Fruit fly (Drosophila melanogaster) whole organism, embryonic: Measurements from ENCODE around the gene CG14915.

Source experiments
- BEAF-32 ChIP-seq: fragments of 200-800 bp; sonication (Bioruptor generic); optimal IDR thresholded peaks from 3 replicates; lab custom pipeline; 2017; ENCODE audit warnings: missing biosample characterization, missing genetic modification characterization, mild to moderate bottlenecking, moderate library complexity, missing genetic modification reagents
- BtbVII ChIP-seq: fragments of 200-800 bp; sonication (Bioruptor generic); optimal IDR thresholded peaks from 3 replicates; lab custom pipeline; 2017; ENCODE audit warnings: missing biosample characterization, mild to moderate bottlenecking, missing genetic modification characterization
- CG10209 ChIP-seq: fragments of 200-800 bp; sonication (Bioruptor generic); optimal IDR thresholded peaks from 3 replicates; lab custom pipeline; 2017; ENCODE audit warnings: missing biosample characterization, mild to moderate bottlenecking, missing genetic modification characterization, missing genetic modification reagents
- CG11560 ChIP-seq: fragments of 200-800 bp; sonication (Bioruptor generic); IDR thresholded peaks from 3 replicates; pipeline ENCODE4 v1.3.6; 2022; ENCODE audit warnings: missing biosample characterization, missing genetic modification characterization
- CG12391 ChIP-seq: fragments of 200-800 bp; sonication (Bioruptor generic); optimal IDR thresholded peaks from 3 replicates; lab custom pipeline; 2018; ENCODE audit warnings: missing biosample characterization, mild to moderate bottlenecking, missing genetic modification characterization, moderate library complexity
- CG14441 ChIP-seq: fragments of 200-800 bp; sonication (Bioruptor generic); IDR thresholded peaks from 2 replicates; pipeline ENCODE4 v1.3.6; 2022; ENCODE audit warnings: missing biosample characterization, missing genetic modification characterization
- CG15479 ChIP-seq: fragments of 200-800 bp; sonication (Bioruptor generic); optimal IDR thresholded peaks from 3 replicates; lab custom pipeline; 2019; ENCODE audit warnings: missing biosample characterization, mild to moderate bottlenecking, missing genetic modification characterization, moderate library complexity
- CG15514 ChIP-seq: fragments of 200-800 bp; sonication (Bioruptor generic); optimal IDR thresholded peaks from 3 replicates; lab custom pipeline; 2017; ENCODE audit warnings: missing biosample characterization, missing genetic modification characterization, mild to moderate bottlenecking, moderate library complexity, missing genetic modification reagents
- CG16813 ChIP-seq: fragments of 200-800 bp; sonication (Bioruptor generic); IDR thresholded peaks from 3 replicates; pipeline ENCODE4 v1.3.6; 2022; ENCODE audit warnings: missing biosample characterization, missing genetic modification characterization; ENCODE audit not compliant: partially characterized antibody
- CG18599 ChIP-seq: fragments of 200-800 bp; sonication (Bioruptor generic); optimal IDR thresholded peaks from 3 replicates; lab custom pipeline; 2017; ENCODE audit warnings: missing biosample characterization, missing genetic modification characterization, mild to moderate bottlenecking, moderate library complexity, missing genetic modification reagents
- CG30403 ChIP-seq: fragments of 200-800 bp; sonication (Bioruptor generic); optimal IDR thresholded peaks from 3 replicates; lab custom pipeline; 2016; ENCODE audit warnings: missing biosample characterization, missing genetic modification characterization
- CG4282 ChIP-seq: fragments of 200-800 bp; sonication (Bioruptor generic); optimal IDR thresholded peaks from 2 replicates; lab custom pipeline; 2016; ENCODE audit warnings: missing biosample characterization, missing genetic modification characterization
- CG6254 ChIP-seq: fragments of 200-800 bp; sonication (Bioruptor generic); optimal IDR thresholded peaks from 3 replicates; lab custom pipeline; 2017; ENCODE audit warnings: mild to moderate bottlenecking, missing biosample characterization, missing genetic modification reagents, missing genetic modification characterization
- CG6272 ChIP-seq: fragments of 200-800 bp; sonication (Bioruptor generic); IDR thresholded peaks from 2 replicates; pipeline ENCODE4 v1.3.6; 2022; ENCODE audit warnings: missing biosample characterization, missing genetic modification characterization
- CG8281 ChIP-seq: fragments of 200-800 bp; sonication (Bioruptor generic); optimal IDR thresholded peaks from 2 replicates; lab custom pipeline; 2018; ENCODE audit warnings: missing biosample characterization, mild to moderate bottlenecking, missing genetic modification characterization, moderate library complexity
- CG8478 ChIP-seq: fragments of >200 bp; optimal IDR thresholded peaks from 2 replicates; lab custom pipeline; 2018
- CG9932 ChIP-seq: fragments of 200-800 bp; sonication (Bioruptor generic); IDR thresholded peaks from 2 replicates; pipeline ENCODE4 v1.3.6; 2022; ENCODE audit warnings: missing biosample characterization, missing genetic modification characterization
- D19A ChIP-seq: fragments of 200-800 bp; optimal IDR thresholded peaks from 3 replicates; lab custom pipeline; 2019; ENCODE audit warnings: missing biosample characterization, mild to moderate bottlenecking, missing genetic modification characterization, moderate library complexity
- Dad ChIP-seq: fragments of 200-800 bp; sonication (Bioruptor generic); optimal IDR thresholded peaks from 3 replicates; lab custom pipeline; 2016; ENCODE audit warnings: missing biosample characterization, missing genetic modification characterization
- Deaf1 ChIP-seq: fragments of 200-800 bp; optimal IDR thresholded peaks from 3 replicates; lab custom pipeline; 2019; ENCODE audit warnings: missing biosample characterization, mild to moderate bottlenecking, missing genetic modification characterization, moderate library complexity
- Dip3 ChIP-seq: fragments of 200-800 bp; sonication (Bioruptor generic); optimal IDR thresholded peaks from 3 replicates; lab custom pipeline; 2016; ENCODE audit warnings: missing biosample characterization, missing genetic modification characterization
- E2f1 ChIP-seq: fragments of 200-800 bp; sonication (Bioruptor generic); IDR thresholded peaks from 2 replicates; pipeline ENCODE4 v1.3.6; 2022; ENCODE audit warnings: missing biosample characterization, missing genetic modification characterization
- Gug ChIP-seq: fragments of 200-800 bp; sonication (Bioruptor generic); IDR thresholded peaks from 4 replicates; pipeline ENCODE4 v1.3.6; 2022; ENCODE audit warnings: missing biosample characterization, missing genetic modification characterization
- Hand ChIP-seq: fragments of 200-800 bp; sonication (Bioruptor generic); optimal IDR thresholded peaks from 2 replicates; lab custom pipeline; 2017; ENCODE audit warnings: mild to moderate bottlenecking, missing biosample characterization, missing genetic modification reagents, missing genetic modification characterization
- Hmr ChIP-seq: fragments of 200-800 bp; sonication (Bioruptor generic); optimal IDR thresholded peaks from 3 replicates; lab custom pipeline; 2017; ENCODE audit warnings: mild to moderate bottlenecking, missing biosample characterization, missing genetic modification reagents, missing genetic modification characterization
- Hr3 ChIP-seq: fragments of 200-800 bp; sonication (Bioruptor generic); optimal IDR thresholded peaks from 3 replicates; lab custom pipeline; 2016; ENCODE audit warnings: missing biosample characterization, missing genetic modification characterization
- Hr51 ChIP-seq, 2 experiments: fragments of 200-800 bp; sonication (Bioruptor generic); optimal IDR thresholded peaks; 2 replicates in 1 of 2; 3 replicates in 1 of 2; lab custom pipeline; 2016 to 2018; ENCODE audit warnings: missing biosample characterization in 2 of 2, missing genetic modification characterization in 2 of 2, mild to moderate bottlenecking in 1 of 2, moderate library complexity in 1 of 2
- Med ChIP-seq: fragments of 200-800 bp; sonication (Bioruptor generic); peaks from one replicate; lab custom pipeline; 2016; ENCODE audit warnings: missing biosample characterization, missing genetic modification characterization, mild to moderate bottlenecking, inconsistent platforms, moderate library complexity
- NC2α ChIP-seq: fragments of 200-800 bp; sonication (Bioruptor generic); optimal IDR thresholded peaks from 2 replicates; lab custom pipeline; 2016; ENCODE audit warnings: missing biosample characterization, missing genetic modification characterization
- NFAT ChIP-seq: fragments of 200-800 bp; sonication (Bioruptor generic); IDR thresholded peaks from 2 replicates; pipeline ENCODE4 v1.3.6; 2022; ENCODE audit warnings: missing biosample characterization, missing genetic modification characterization
- Rx ChIP-seq: fragments of 200-800 bp; sonication (Bioruptor generic); IDR thresholded peaks from 2 replicates; pipeline ENCODE4 v1.3.6; 2022; ENCODE audit warnings: missing biosample characterization, missing genetic modification characterization
- Trl ChIP-seq, 3 experiments: fragments of >200 bp in 2 of 3; fragments of 200-800 bp in 1 of 3; sonication (Bioruptor generic) in 1 of 3; optimal IDR thresholded peaks; 2 replicates in 1 of 3; 3 replicates in 2 of 3; lab custom pipeline; 2016 to 2017; ENCODE audit warnings: missing biosample characterization in 1 of 3, missing genetic modification characterization in 1 of 3
- Xbp1 ChIP-seq: fragments of 200-800 bp; sonication (Bioruptor generic); optimal IDR thresholded peaks from 3 replicates; lab custom pipeline; 2016; ENCODE audit warnings: missing biosample characterization, mild to moderate bottlenecking, missing genetic modification characterization
- ase ChIP-seq: fragments of 200-800 bp; sonication (Bioruptor generic); IDR thresholded peaks from 3 replicates; pipeline ENCODE4 v1.3.6; 2022; ENCODE audit warnings: missing biosample characterization, missing genetic modification characterization
- bcd ChIP-seq: fragments of 200-800 bp; sonication (Bioruptor generic); optimal IDR thresholded peaks from 2 replicates; lab custom pipeline; 2017; ENCODE audit warnings: missing biosample characterization, mild to moderate bottlenecking, missing genetic modification characterization
- bowl ChIP-seq: fragments of 200-800 bp; sonication (Bioruptor generic); IDR thresholded peaks from 2 replicates; pipeline ENCODE4 v1.3.6; 2022; ENCODE audit warnings: missing biosample characterization, missing genetic modification characterization
- caup ChIP-seq: fragments of 200-800 bp; sonication (Bioruptor generic); optimal IDR thresholded peaks from 3 replicates; lab custom pipeline; 2017; ENCODE audit warnings: missing biosample characterization, mild to moderate bottlenecking, missing genetic modification characterization, moderate library complexity; ENCODE audit not compliant: severe bottlenecking
- ci ChIP-seq: fragments of 200-800 bp; sonication (Bioruptor generic); IDR thresholded peaks from 3 replicates; pipeline ENCODE4 v1.3.6; 2022; ENCODE audit warnings: missing biosample characterization, missing genetic modification characterization
- dysf ChIP-seq: fragments of 200-800 bp; sonication (Bioruptor generic); IDR thresholded peaks from 3 replicates; pipeline ENCODE4 v1.3.6; 2022; ENCODE audit warnings: missing biosample characterization, missing genetic modification characterization
- eve ChIP-seq, 2 experiments: fragments of >200 bp; optimal IDR thresholded peaks; 2 replicates each; lab custom pipeline; 2017; ENCODE audit warnings: missing biosample characterization in 2 of 2, missing genetic modification characterization in 2 of 2
- hbn ChIP-seq: fragments of 200-800 bp; sonication (Bioruptor generic); IDR thresholded peaks from 2 replicates; pipeline ENCODE4 v1.3.6; 2022; ENCODE audit warnings: missing biosample characterization, missing genetic modification characterization; ENCODE audit not compliant: partially characterized antibody
- jigr1 ChIP-seq: fragments of 200-800 bp; sonication (Bioruptor generic); IDR thresholded peaks from 3 replicates; pipeline ENCODE4 v1.3.6; 2022; ENCODE audit warnings: missing biosample characterization, missing genetic modification characterization
- lilli ChIP-seq: fragments of 200-800 bp; sonication (Bioruptor generic); optimal IDR thresholded peaks from 3 replicates; lab custom pipeline; 2016; ENCODE audit warnings: missing biosample characterization, missing genetic modification characterization
- lov ChIP-seq, 2 experiments: fragments of 200-800 bp in 1 of 2; fragments of >200 bp in 1 of 2; sonication (Bioruptor generic) in 1 of 2; IDR thresholded peaks in 1 of 2; optimal IDR thresholded peaks in 1 of 2; 2 replicates in 1 of 2; 3 replicates in 1 of 2; pipeline versions ENCODE4 v1.3.6 to Lab custom; 2017 to 2022; ENCODE audit warnings: missing biosample characterization in 1 of 2, missing genetic modification characterization in 1 of 2
- pho ChIP-seq: fragments of 200-800 bp; sonication (Bioruptor generic); optimal IDR thresholded peaks from 2 replicates; lab custom pipeline; 2016; ENCODE audit warnings: missing biosample characterization, missing genetic modification characterization
- psq ChIP-seq: fragments of 200-800 bp; sonication (Bioruptor generic); optimal IDR thresholded peaks from 2 replicates; lab custom pipeline; 2017; ENCODE audit warnings: missing biosample characterization, missing genetic modification characterization
- row ChIP-seq: fragments of 200-800 bp; sonication (Bioruptor generic); IDR thresholded peaks from 3 replicates; pipeline ENCODE4 v1.3.6; 2022; ENCODE audit warnings: missing biosample characterization, missing genetic modification characterization
- seq ChIP-seq: fragments of 200-800 bp; sonication (Bioruptor generic); IDR thresholded peaks from 2 replicates; pipeline ENCODE4 v1.3.6; 2022; ENCODE audit warnings: missing biosample characterization, missing genetic modification characterization
- vfl ChIP-seq: fragments of 200-800 bp; sonication (Bioruptor generic); optimal IDR thresholded peaks from 2 replicates; lab custom pipeline; 2016; ENCODE audit warnings: missing biosample characterization, missing genetic modification characterization

CG14915 gene

DNA sequence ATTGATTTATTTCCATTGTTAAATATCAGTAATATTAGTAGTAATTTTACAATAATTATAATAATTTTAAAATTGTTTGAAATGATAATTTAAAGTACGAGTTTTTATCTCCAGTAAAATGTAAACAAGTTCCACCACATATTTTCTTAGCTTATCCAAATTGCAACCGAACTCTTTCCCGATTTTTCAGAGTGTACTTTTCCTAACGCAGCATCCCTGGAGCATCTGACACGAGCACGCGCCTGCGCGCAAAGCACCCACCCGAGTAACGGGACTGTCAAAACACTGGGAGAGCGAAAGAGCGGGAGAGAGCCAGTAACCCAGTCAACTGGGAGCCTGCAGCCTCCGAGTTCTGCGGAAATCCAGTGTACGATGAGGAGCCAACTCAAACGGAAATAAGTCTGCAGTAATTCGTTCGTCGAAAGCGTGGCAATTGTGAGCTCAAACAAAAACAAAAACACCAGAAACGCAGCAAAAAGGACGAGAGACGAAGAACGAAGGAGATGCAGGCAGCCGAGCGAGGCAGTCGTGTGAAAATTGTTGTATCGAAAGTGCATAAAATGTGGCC lies 15.6 kb downstream of the CG14915 start, which contains the start of gene CG16854:
TSS of gene CG16854 (plus strand) at position 365 of the 568 bp plus-strand sequence.
- peak; percentile 20 for TF ChIP-seq Hand (GFP tag; lab: Kevin White, UChicago)
- TF ChIP-seq dysf (GFP tag; lab: Robert Waterston, UW) = 0 out of 3 replicates have a peak, but pooled peaks have one; percentile 34
- TF ChIP-seq CG30403 (GFP tag; lab: Kevin White, UChicago) = peak; percentile 13
- TF ChIP-seq ci (GFP tag; lab: Robert Waterston, UW) = peak; percentile 27; the same call in 1 of the 3 replicates
- no peak for TF ChIP-seq Dad
- TF ChIP-seq Gug = peak; percentile 18; the same call in 1 of the 4 replicates
- peak; percentile 17 for TF ChIP-seq bcd (GFP tag; lab: Kevin White, UChicago)
- TF ChIP-seq Med (GFP tag; lab: Kevin White, UChicago) = no peak
- no peak for TF ChIP-seq hbn (GFP tag; lab: Robert Waterston, UW)
- no peak for TF ChIP-seq D19A (tag; lab: Kevin White, UChicago)
- TF ChIP-seq Hr51 (GFP tag; optimal IDR thresholded peaks at IDR 0.05; lab: Kevin White, UChicago) = no peak
- TF ChIP-seq CG6272 (GFP tag; lab: Robert Waterston, UW) = no peak
- no peak for TF ChIP-seq eve (GFP tag; optimal IDR thresholded peaks at IDR 0.05; lab: Kevin White, UChicago)
- TF ChIP-seq vfl (GFP tag; lab: Kevin White, UChicago) = no peak
- TF ChIP-seq pho (GFP tag; lab: Kevin White, UChicago) = no peak
- TF ChIP-seq CG9932 (GFP tag; lab: Robert Waterston, UW) = peak; percentile 41
- TF ChIP-seq psq (GFP tag; lab: Kevin White, UChicago) = no peak
- 0 out of 3 replicates have a peak, but pooled peaks have one; percentile 8 for TF ChIP-seq ase
- TF ChIP-seq jigr1 = 0 out of 3 replicates have a peak, but pooled peaks have one; percentile 19
- TF ChIP-seq CG8478 (lab: Kevin White, UChicago) = no peak
- TF ChIP-seq caup (GFP tag; lab: Kevin White, UChicago) = no peak
- no peak for TF ChIP-seq lov (optimal IDR thresholded peaks at IDR 0.05; lab: Kevin White, UChicago)
- TF ChIP-seq lov (GFP tag; IDR thresholded peaks at IDR 0.05; lab: Robert Waterston, UW) = no peak
- TF ChIP-seq CG11560 (tag; lab: Robert Waterston, UW) = no peak
- TF ChIP-seq row (GFP tag; lab: Robert Waterston, UW) = peak; percentile 60
- TF ChIP-seq CG16813 (GFP tag; lab: Robert Waterston, UW) = no peak
- peak; percentile 47 for TF ChIP-seq CG18599
- TF ChIP-seq Trl (optimal IDR thresholded peaks at IDR 0.05; lab: Kevin White, UChicago) = peak; percentile 41 to 51
- TF ChIP-seq Trl (GFP tag; optimal IDR thresholded peaks at IDR 0.05; lab: Kevin White, UChicago) = peak; percentile 24
- TF ChIP-seq seq (GFP tag; lab: Robert Waterston, UW) = peak; percentile 23; the same call in 1 of the 2 replicates
- no peak for TF ChIP-seq CG10209
- TF ChIP-seq CG14441 (GFP tag; lab: Robert Waterston, UW) = no peak
- TF ChIP-seq NFAT (GFP tag; lab: Robert Waterston, UW) = peak; percentile 35; the same call in 1 of the 2 replicates
- peak; percentile 29 for TF ChIP-seq lilli (GFP tag; lab: Kevin White, UChicago)
- peak; percentile 32 for TF ChIP-seq CG15514 (GFP tag; lab: Kevin White, UChicago)
- TF ChIP-seq CG8281 = no peak
- no peak for TF ChIP-seq BEAF-32 (GFP tag; lab: Kevin White, UChicago)
- TF ChIP-seq CG6254 (GFP tag; lab: Kevin White, UChicago) = no peak
- no peak for TF ChIP-seq E2f1 (GFP tag; lab: Robert Waterston, UW)
- TF ChIP-seq Dip3 (GFP tag; lab: Kevin White, UChicago) = no peak
- peak; percentile 64 for TF ChIP-seq Deaf1
- no peak for TF ChIP-seq Hr3 (GFP tag; lab: Kevin White, UChicago)
- TF ChIP-seq Xbp1 (GFP tag; lab: Kevin White, UChicago) = peak; percentile 1
- peak; percentile 18 for TF ChIP-seq Hmr (GFP tag; lab: Kevin White, UChicago)
- TF ChIP-seq CG15479 = no peak
- TF ChIP-seq NC2α (GFP tag; lab: Kevin White, UChicago) = no peak
- TF ChIP-seq bowl (GFP tag; lab: Robert Waterston, UW) = 0 out of 2 replicates have a peak, but pooled peaks have one; percentile 44
- TF ChIP-seq CG12391 (tag; lab: Kevin White, UChicago) = peak; percentile 19
- TF ChIP-seq CG4282 (GFP tag; lab: Kevin White, UChicago) = no peak
- TF ChIP-seq BtbVII (GFP tag; lab: Kevin White, UChicago) = no peak
- 0 out of 2 replicates have a peak, but pooled peaks have one; percentile 11 for TF ChIP-seq Rx (GFP tag; lab: Robert Waterston, UW)
